Worm (Caenorhabditis elegans) whole organism, L1 larva: ENCODE results near the gene Y55F3AM.9.

Source experiments
- C34B4.2 ChIP-seq: sonication (generic microtip); optimal IDR thresholded peaks from 2 replicates; lab custom pipeline; 2017; ENCODE audit warnings: mild to moderate bottlenecking, missing genetic modification characterization, missing compliant biosample characterization
- F16B12.6 ChIP-seq: fragments of 150-350 bp; optimal IDR thresholded peaks from 2 replicates; lab custom pipeline; 2014; ENCODE audit warnings: missing biosample characterization, missing genetic modification characterization
- aha-1 ChIP-seq: fragments of 150-350 bp; optimal IDR thresholded peaks from 2 replicates; lab custom pipeline; 2014; ENCODE audit warnings: missing biosample characterization, missing genetic modification characterization
- alr-1 ChIP-seq: fragments of 200-800 bp; sonication (Bioruptor generic); optimal IDR thresholded peaks from 2 replicates; lab custom pipeline; 2018; ENCODE audit warnings: borderline replicate concordance, mild to moderate bottlenecking, missing genetic modification characterization, missing compliant biosample characterization
- ama-1 ChIP-seq: fragments of 150-350 bp; optimal IDR thresholded peaks from 2 replicates; lab custom pipeline; 2014
- ceh-8 ChIP-seq: fragments of 200-800 bp; sonication (Bioruptor generic); optimal IDR thresholded peaks from 2 replicates; lab custom pipeline; 2018; ENCODE audit warnings: mild to moderate bottlenecking, missing genetic modification characterization, moderate library complexity, missing compliant biosample characterization
- ceh-88 ChIP-seq: fragments of 200-800 bp; sonication (Bioruptor generic); IDR thresholded peaks from 2 replicates; pipeline ENCODE4 v1.3.6; 2022; ENCODE audit warnings: missing genetic modification characterization, missing compliant biosample characterization
- dpl-1 ChIP-seq, 3 experiments: fragments of 150-350 bp in 2 of 3; sonication (generic microtip) in 1 of 3; optimal IDR thresholded peaks; 2 replicates each; lab custom pipeline; 2014 to 2017; ENCODE audit warnings: missing biosample characterization in 3 of 3, missing genetic modification characterization in 3 of 3, missing genetic modification reagents in 3 of 3
- dsc-1 ChIP-seq: sonication (generic microtip); optimal IDR thresholded peaks from 2 replicates; lab custom pipeline; 2016; ENCODE audit warnings: mild to moderate bottlenecking, missing genetic modification characterization, missing compliant biosample characterization
- efl-3 ChIP-seq: fragments of 200-800 bp; sonication (Bioruptor generic); optimal IDR thresholded peaks from 2 replicates; lab custom pipeline; 2018; ENCODE audit warnings: mild to moderate bottlenecking, missing genetic modification characterization, missing compliant biosample characterization
- egl-13 ChIP-seq: sonication (generic microtip); optimal IDR thresholded peaks from 2 replicates; lab custom pipeline; 2016; ENCODE audit warnings: missing genotype, missing genetic modification reagents, missing genetic modification characterization, missing compliant biosample characterization
- elt-3 ChIP-seq, 6 experiments: fragments of 150-350 bp in 1 of 6; sonication (generic microtip); optimal IDR thresholded peaks; 2 replicates each; lab custom pipeline; 2017 to 2018; ENCODE audit warnings: missing biosample characterization in 6 of 6, missing genetic modification characterization in 6 of 6, inconsistent platforms in 1 of 6
- ets-5 ChIP-seq: fragments of 200-800 bp; sonication (Bioruptor generic); IDR thresholded peaks from 2 replicates; pipeline ENCODE4 v1.3.6; 2022; ENCODE audit warnings: missing genetic modification characterization, missing compliant biosample characterization
- fkh-8 ChIP-seq: sonication (generic microtip); optimal IDR thresholded peaks from 2 replicates; lab custom pipeline; 2016; ENCODE audit warnings: mild to moderate bottlenecking, missing genetic modification characterization, missing compliant biosample characterization
- hlh-4 ChIP-seq: sonication (generic microtip); optimal IDR thresholded peaks from 2 replicates; lab custom pipeline; 2016; ENCODE audit warnings: mild to moderate bottlenecking, missing genetic modification characterization, missing compliant biosample characterization
- isw-1 ChIP-seq: fragments of 200-800 bp; sonication (Bioruptor generic); IDR thresholded peaks from 2 replicates; pipeline ENCODE4 v1.3.6; 2022; ENCODE audit warnings: missing genetic modification characterization, missing compliant biosample characterization
- lin-15B ChIP-seq: fragments of 150-350 bp; sonication (generic microtip); optimal IDR thresholded peaks from 3 replicates; lab custom pipeline; 2014; ENCODE audit warnings: missing biosample characterization, missing genetic modification characterization
- lin-35 ChIP-seq, 2 experiments: fragments of 150-350 bp; optimal IDR thresholded peaks; 2 replicates each; lab custom pipeline; 2014; ENCODE audit warnings: missing biosample characterization in 2 of 2, missing genetic modification characterization in 2 of 2, missing genetic modification reagents in 2 of 2
- lir-3 ChIP-seq: sonication (generic microtip); optimal IDR thresholded peaks from 2 replicates; lab custom pipeline; 2016; ENCODE audit warnings: mild to moderate bottlenecking, missing genetic modification characterization, moderate library complexity, missing compliant biosample characterization; ENCODE audit not compliant: poor library complexity
- mdl-1 ChIP-seq, 2 experiments: fragments of 150-350 bp; optimal IDR thresholded peaks; 2 replicates each; lab custom pipeline; 2014 to 2017; ENCODE audit warnings: missing biosample characterization in 2 of 2, missing genetic modification characterization in 2 of 2, inconsistent platforms in 1 of 2
- mef-2 ChIP-seq: fragments of 150-350 bp; optimal IDR thresholded peaks from 2 replicates; lab custom pipeline; 2014; ENCODE audit warnings: missing biosample characterization, missing genetic modification characterization
- mep-1 ChIP-seq: fragments of 150-350 bp; optimal IDR thresholded peaks from 2 replicates; lab custom pipeline; 2014; ENCODE audit warnings: missing biosample characterization, missing genetic modification characterization
- nhr-12 ChIP-seq: sonication (generic microtip); optimal IDR thresholded peaks from 2 replicates; lab custom pipeline; 2017; ENCODE audit warnings: missing biosample characterization, missing genetic modification characterization
- nhr-19 ChIP-seq: fragments of 200-800 bp; sonication (Bioruptor generic); conservative IDR thresholded peaks from 2 replicates; pipeline ENCODE4 v1.3.6; 2022; ENCODE audit warnings: missing genetic modification characterization, missing compliant biosample characterization
- nhr-20 ChIP-seq: sonication (generic microtip); optimal IDR thresholded peaks from 2 replicates; lab custom pipeline; 2016; ENCODE audit warnings: mild to moderate bottlenecking, missing genetic modification characterization, missing compliant biosample characterization
- nhr-47 ChIP-seq: sonication (generic microtip); optimal IDR thresholded peaks from 2 replicates; lab custom pipeline; 2016; ENCODE audit warnings: mild to moderate bottlenecking, missing genetic modification characterization, moderate library complexity, missing compliant biosample characterization
- nhr-77 ChIP-seq: fragments of 150-350 bp; optimal IDR thresholded peaks from 2 replicates; lab custom pipeline; 2014; ENCODE audit warnings: missing biosample characterization, missing genetic modification characterization
- nhr-84 ChIP-seq: sonication (generic microtip); optimal IDR thresholded peaks from 2 replicates; lab custom pipeline; 2017; ENCODE audit warnings: missing biosample characterization, missing genetic modification characterization
- nhr-85 ChIP-seq: sonication (generic microtip); peaks from one replicate; lab custom pipeline; 2016; ENCODE audit warnings: missing genetic modification characterization, inconsistent platforms, missing compliant biosample characterization
- pax-3 ChIP-seq: fragments of 200-800 bp; sonication (Bioruptor generic); optimal IDR thresholded peaks from 2 replicates; lab custom pipeline; 2018; ENCODE audit warnings: mild to moderate bottlenecking, missing genetic modification characterization, moderate library complexity, missing compliant biosample characterization
- pqm-1 ChIP-seq: sonication (generic microtip); optimal IDR thresholded peaks from 3 replicates; lab custom pipeline; 2017; ENCODE audit warnings: missing biosample characterization, missing genetic modification characterization
- snpc-4 ChIP-seq: fragments of 150-350 bp; optimal IDR thresholded peaks from 2 replicates; lab custom pipeline; 2014; ENCODE audit warnings: missing biosample characterization, missing genetic modification characterization
- sox-4 ChIP-seq: sonication (generic microtip); optimal IDR thresholded peaks from 2 replicates; lab custom pipeline; 2016; ENCODE audit warnings: missing genetic modification characterization, missing compliant biosample characterization
- tbx-2 ChIP-seq: sonication (generic microtip); optimal IDR thresholded peaks from 2 replicates; lab custom pipeline; 2016; ENCODE audit warnings: missing genetic modification characterization, missing compliant biosample characterization
- tlp-1 ChIP-seq: fragments of 150-350 bp; optimal IDR thresholded peaks from 2 replicates; lab custom pipeline; 2014; ENCODE audit warnings: missing biosample characterization, missing genetic modification characterization
- vab-15 ChIP-seq: sonication (generic microtip); optimal IDR thresholded peaks from 2 replicates; lab custom pipeline; 2017; ENCODE audit warnings: missing genotype, mild to moderate bottlenecking, missing genetic modification characterization, missing compliant biosample characterization
- zag-1 ChIP-seq: fragments of 150-350 bp; optimal IDR thresholded peaks from 2 replicates; lab custom pipeline; 2014; ENCODE audit warnings: missing biosample characterization, missing genetic modification characterization
- ztf-11 ChIP-seq, 2 experiments: sonication (generic microtip); optimal IDR thresholded peaks; 2 replicates each; lab custom pipeline; 2016 to 2017; ENCODE audit warnings: missing genetic modification characterization in 2 of 2, missing biosample characterization in 1 of 2, missing compliant biosample characterization in 1 of 2

Y55F3AM.9 gene

ce11 chrIV:972811-973428 lies 36.6 kb downstream of the Y55F3AM.9 start:
- TF ChIP-seq nhr-85 (peak; percentile 48), lin-15B (no peak)

DNA sequence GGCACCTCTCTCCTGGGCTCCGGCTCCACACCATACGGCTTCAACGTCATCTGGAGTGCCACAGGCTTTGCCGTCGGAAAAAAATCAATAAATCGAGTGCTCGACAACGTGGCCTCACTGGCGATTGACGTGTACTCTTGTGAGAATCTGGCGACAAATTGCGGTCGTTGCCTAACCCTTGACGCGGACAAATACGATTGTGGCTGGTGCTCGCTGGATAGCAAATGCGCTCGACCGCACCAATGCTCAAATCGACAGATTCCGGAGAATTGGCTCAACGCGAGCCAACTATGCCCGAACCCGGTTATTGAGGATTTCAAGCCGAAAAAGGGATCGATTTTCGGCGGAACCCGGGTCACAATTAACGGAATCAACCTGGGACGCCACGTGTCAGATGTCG lies 37.1 kb downstream of the Y55F3AM.9 start:
- TF ChIP-seq ztf-11 (tag; optimal IDR thresholded peaks at IDR 0.05; lab: Kevin White, UChicago) (no peak), lin-35 (GFP tag; optimal IDR thresholded peaks at IDR 0.05; lab: Kevin White, UChicago) (no peak), C34B4.2 (tag; lab: Kevin White, UChicago) (no peak), snpc-4 (tag; lab: Kevin White, UChicago) (no peak), mef-2 (tag; lab: Kevin White, UChicago) (no peak), mep-1 (tag; lab: Kevin White, UChicago) (no peak), aha-1 (no peak), nhr-12 (tag; lab: Kevin White, UChicago) (no peak), elt-3 (tag; optimal IDR thresholded peaks at IDR 0.05; lab: Kevin White, UChicago) (no peak), nhr-19 (GFP tag; lab: Robert Waterston, UW) (no peak), nhr-84 (tag; lab: Kevin White, UChicago) (no peak), zag-1 (tag; lab: Kevin White, UChicago) (no peak)

ce11 chrIV:971122-971521 lies 38.4 kb downstream of the Y55F3AM.9 start:
- TF ChIP-seq ama-1 (no peak), ceh-8 (no peak), efl-3 (no peak), pax-3 (tag; lab: Kevin White, UChicago) (no peak), isw-1 (GFP tag; lab: Robert Waterston, UW) (no peak), F16B12.6 (no peak), dsc-1 (tag; lab: Kevin White, UChicago) (no peak), ets-5 (GFP tag; lab: Robert Waterston, UW) (no peak), nhr-47 (tag; lab: Kevin White, UChicago) (no peak), hlh-4 (tag; lab: Kevin White, UChicago) (no peak), elt-3 (tag; optimal IDR thresholded peaks at IDR 0.05; lab: Kevin White, UChicago) (no peak), sox-4 (no peak), nhr-85 (no peak), pqm-1 (tag; lab: Kevin White, UChicago) (no peak), nhr-20 (no peak), C34B4.2 (tag; lab: Kevin White, UChicago) (no peak), mep-1 (tag; lab: Kevin White, UChicago) (no peak), mdl-1 (tag; optimal IDR thresholded peaks at IDR 0.05; lab: Kevin White, UChicago) (no peak)
- TF ChIP-seq, all 84 proteins: peak for 0

DNA sequence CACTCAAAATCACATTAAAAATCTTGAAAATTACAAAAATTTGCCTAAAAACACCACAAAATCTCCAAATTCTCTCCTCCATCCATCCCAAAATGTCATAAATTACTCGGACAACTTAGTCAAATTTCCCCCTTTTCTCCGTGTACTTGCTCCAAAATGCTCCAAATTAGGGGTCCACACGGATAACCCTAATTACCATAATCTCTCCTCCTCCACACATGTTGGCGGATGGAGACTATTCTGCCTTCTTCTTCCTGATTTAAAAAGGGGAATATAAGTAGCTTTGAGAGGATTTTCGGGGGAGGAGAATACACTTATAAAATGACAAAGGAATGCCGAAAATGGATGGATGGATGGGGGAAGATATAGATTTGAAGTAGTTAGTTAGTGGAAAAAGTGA lies 47.7 kb downstream of the Y55F3AM.9 start:
- TF ChIP-seq ztf-11 (tag; optimal IDR thresholded peaks at IDR 0.05; lab: Kevin White, UChicago) = no peak
- TF ChIP-seq vab-15 (tag; lab: Kevin White, UChicago) = no peak
- no peak for TF ChIP-seq egl-13 (tag; lab: Kevin White, UChicago)
- no peak for TF ChIP-seq alr-1 (tag; lab: Kevin White, UChicago)

DNA sequence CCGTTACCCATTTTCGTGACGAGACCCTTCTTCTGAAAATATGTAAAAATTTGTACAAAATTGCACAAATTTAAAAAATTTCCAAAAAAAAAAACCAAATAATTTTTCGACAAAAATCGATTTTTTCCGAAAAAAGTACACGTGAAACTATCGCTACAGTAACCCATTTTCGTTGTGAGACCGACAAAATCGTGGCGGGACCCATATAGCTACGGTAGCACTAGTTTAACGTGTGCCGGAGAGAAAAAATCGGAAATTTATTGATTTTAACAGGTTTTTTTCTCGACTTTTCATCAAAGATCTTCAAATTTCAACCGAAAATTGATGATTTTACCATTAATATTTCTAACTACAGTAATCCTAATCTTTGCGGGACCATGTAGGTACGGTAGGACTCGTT lies 49.4 kb downstream of the Y55F3AM.9 start:
- no peak for TF ChIP-seq fkh-8
- TF ChIP-seq ceh-88 (GFP tag; lab: Robert Waterston, UW) = no peak
- TF ChIP-seq lir-3 (tag; lab: Kevin White, UChicago) = no peak
- TF ChIP-seq egl-13 (tag; lab: Kevin White, UChicago) = no peak
- TF ChIP-seq lin-15B = no peak
- TF ChIP-seq tlp-1 = no peak
- TF ChIP-seq zag-1 (tag; lab: Kevin White, UChicago) = no peak
- TF ChIP-seq tbx-2 (tag; lab: Kevin White, UChicago) = no peak
- TF ChIP-seq dpl-1 (GFP tag; optimal IDR thresholded peaks at IDR 0.05; lab: Kevin White, UChicago) = no peak
- no peak for TF ChIP-seq nhr-77
